Worm (Caenorhabditis elegans) whole organism, L1 larva: ENCODE results near the gene msh-5.

ENCODE experiments used
- C16A3.4 ChIP-seq: fragments of 150-350 bp; optimal IDR thresholded peaks from 2 replicates; lab custom pipeline; 2014; ENCODE audit warnings: missing biosample characterization, missing genetic modification characterization
- ama-1 ChIP-seq: fragments of 150-350 bp; optimal IDR thresholded peaks from 2 replicates; lab custom pipeline; 2014
- ceh-63 ChIP-seq: fragments of 200-800 bp; sonication (Bioruptor generic); optimal IDR thresholded peaks from 2 replicates; lab custom pipeline; 2018; ENCODE audit warnings: mild to moderate bottlenecking, missing genetic modification characterization, missing compliant biosample characterization
- ceh-8 ChIP-seq: fragments of 200-800 bp; sonication (Bioruptor generic); optimal IDR thresholded peaks from 2 replicates; lab custom pipeline; 2018; ENCODE audit warnings: mild to moderate bottlenecking, missing genetic modification characterization, moderate library complexity, missing compliant biosample characterization
- ceh-88 ChIP-seq: fragments of 200-800 bp; sonication (Bioruptor generic); IDR thresholded peaks from 2 replicates; pipeline ENCODE4 v1.3.6; 2022; ENCODE audit warnings: missing genetic modification characterization, missing compliant biosample characterization
- dpl-1 ChIP-seq, 3 experiments: fragments of 150-350 bp in 2 of 3; sonication (generic microtip) in 1 of 3; optimal IDR thresholded peaks; 2 replicates each; lab custom pipeline; 2014 to 2017; ENCODE audit warnings: missing biosample characterization in 3 of 3, missing genetic modification characterization in 3 of 3, missing genetic modification reagents in 3 of 3
- efl-1 ChIP-seq, 4 experiments: fragments of 150-350 bp; optimal IDR thresholded peaks in 3 of 4; peaks in 1 of 4; 1 replicate in 1 of 4; 2 replicates in 3 of 4; lab custom pipeline; 2014; ENCODE audit warnings: missing biosample characterization in 2 of 4, missing genetic modification characterization in 2 of 4, missing genetic modification reagents in 2 of 4
- elt-3 ChIP-seq, 6 experiments: fragments of 150-350 bp in 1 of 6; sonication (generic microtip); optimal IDR thresholded peaks; 2 replicates each; lab custom pipeline; 2017 to 2018; ENCODE audit warnings: missing biosample characterization in 6 of 6, missing genetic modification characterization in 6 of 6, inconsistent platforms in 1 of 6
- ets-5 ChIP-seq: fragments of 200-800 bp; sonication (Bioruptor generic); IDR thresholded peaks from 2 replicates; pipeline ENCODE4 v1.3.6; 2022; ENCODE audit warnings: missing genetic modification characterization, missing compliant biosample characterization
- fkh-4 ChIP-seq: sonication (generic microtip); optimal IDR thresholded peaks from 2 replicates; lab custom pipeline; 2016; ENCODE audit warnings: missing compliant biosample characterization, missing genetic modification characterization, borderline replicate concordance
- grh-1 ChIP-seq: fragments of 200-800 bp; sonication (Bioruptor generic); IDR thresholded peaks from 2 replicates; pipeline ENCODE4 v1.3.6; 2022; ENCODE audit warnings: missing genetic modification reagents, missing genetic modification characterization, missing compliant biosample characterization
- hlh-17 ChIP-seq: fragments of 200-800 bp; sonication (Bioruptor generic); optimal IDR thresholded peaks from 2 replicates; lab custom pipeline; 2018; ENCODE audit warnings: missing genetic modification characterization, mild to moderate bottlenecking, missing compliant biosample characterization, moderate library complexity, borderline replicate concordance
- hpl-2 ChIP-seq: fragments of 150-350 bp; optimal IDR thresholded peaks from 2 replicates; lab custom pipeline; 2014; ENCODE audit warnings: missing biosample characterization, missing genetic modification reagents, missing genetic modification characterization
- lin-14 ChIP-seq: fragments of 200-800 bp; sonication (Bioruptor generic); optimal IDR thresholded peaks from 2 replicates; lab custom pipeline; 2018; ENCODE audit warnings: mild to moderate bottlenecking, missing genetic modification characterization, moderate library complexity, missing compliant biosample characterization
- lin-15B ChIP-seq: fragments of 150-350 bp; sonication (generic microtip); optimal IDR thresholded peaks from 3 replicates; lab custom pipeline; 2014; ENCODE audit warnings: missing biosample characterization, missing genetic modification characterization
- lin-35 ChIP-seq, 2 experiments: fragments of 150-350 bp; optimal IDR thresholded peaks; 2 replicates each; lab custom pipeline; 2014; ENCODE audit warnings: missing biosample characterization in 2 of 2, missing genetic modification characterization in 2 of 2, missing genetic modification reagents in 2 of 2
- lsy-2 ChIP-seq, 2 experiments: fragments of 150-350 bp; optimal IDR thresholded peaks; 2 replicates each; lab custom pipeline; 2014; ENCODE audit warnings: missing biosample characterization in 2 of 2, missing genetic modification characterization in 2 of 2
- mab-9 ChIP-seq: fragments of 200-800 bp; sonication (Bioruptor generic); IDR thresholded peaks from 2 replicates; pipeline ENCODE4 v1.3.6; 2022; ENCODE audit warnings: missing genetic modification reagents, missing genetic modification characterization, missing compliant biosample characterization
- mdl-1 ChIP-seq, 2 experiments: fragments of 150-350 bp; optimal IDR thresholded peaks; 2 replicates each; lab custom pipeline; 2014 to 2017; ENCODE audit warnings: missing biosample characterization in 2 of 2, missing genetic modification characterization in 2 of 2, inconsistent platforms in 1 of 2
- mef-2 ChIP-seq: fragments of 150-350 bp; optimal IDR thresholded peaks from 2 replicates; lab custom pipeline; 2014; ENCODE audit warnings: missing biosample characterization, missing genetic modification characterization
- nhr-12 ChIP-seq: sonication (generic microtip); optimal IDR thresholded peaks from 2 replicates; lab custom pipeline; 2017; ENCODE audit warnings: missing biosample characterization, missing genetic modification characterization
- nhr-71 ChIP-seq: sonication (generic microtip); optimal IDR thresholded peaks from 2 replicates; lab custom pipeline; 2016; ENCODE audit warnings: mild to moderate bottlenecking, missing genetic modification characterization, moderate library complexity, missing compliant biosample characterization
- nhr-77 ChIP-seq: fragments of 150-350 bp; optimal IDR thresholded peaks from 2 replicates; lab custom pipeline; 2014; ENCODE audit warnings: missing biosample characterization, missing genetic modification characterization
- nhr-84 ChIP-seq: sonication (generic microtip); optimal IDR thresholded peaks from 2 replicates; lab custom pipeline; 2017; ENCODE audit warnings: missing biosample characterization, missing genetic modification characterization
- nhr-85 ChIP-seq: sonication (generic microtip); peaks from one replicate; lab custom pipeline; 2016; ENCODE audit warnings: missing genetic modification characterization, inconsistent platforms, missing compliant biosample characterization
- pag-3 ChIP-seq: sonication (generic microtip); optimal IDR thresholded peaks from 2 replicates; lab custom pipeline; 2017; ENCODE audit warnings: missing genetic modification characterization, mild to moderate bottlenecking, missing compliant biosample characterization, antibody characterized with exemption, borderline replicate concordance; ENCODE audit not compliant: insufficient read depth
- pax-3 ChIP-seq: fragments of 200-800 bp; sonication (Bioruptor generic); optimal IDR thresholded peaks from 2 replicates; lab custom pipeline; 2018; ENCODE audit warnings: mild to moderate bottlenecking, missing genetic modification characterization, moderate library complexity, missing compliant biosample characterization
- rnt-1 ChIP-seq: sonication (generic microtip); optimal IDR thresholded peaks from 2 replicates; lab custom pipeline; 2016; ENCODE audit warnings: mild to moderate bottlenecking, missing genetic modification characterization, moderate library complexity, missing compliant biosample characterization
- snu-23 ChIP-seq: sonication (generic microtip); optimal IDR thresholded peaks from 2 replicates; lab custom pipeline; 2016; ENCODE audit warnings: missing genetic modification characterization, missing compliant biosample characterization
- sup-37 ChIP-seq: fragments of 200-800 bp; sonication (Bioruptor generic); optimal IDR thresholded peaks from 2 replicates; lab custom pipeline; 2018; ENCODE audit warnings: mild to moderate bottlenecking, missing genetic modification characterization, missing compliant biosample characterization
- swsn-7 ChIP-seq: sonication (generic microtip); optimal IDR thresholded peaks from 2 replicates; lab custom pipeline; 2016; ENCODE audit warnings: missing genetic modification characterization, missing compliant biosample characterization
- tbx-2 ChIP-seq: sonication (generic microtip); optimal IDR thresholded peaks from 2 replicates; lab custom pipeline; 2016; ENCODE audit warnings: missing genetic modification characterization, missing compliant biosample characterization
- tlp-1 ChIP-seq: fragments of 150-350 bp; optimal IDR thresholded peaks from 2 replicates; lab custom pipeline; 2014; ENCODE audit warnings: missing biosample characterization, missing genetic modification characterization
- unc-130 ChIP-seq: fragments of 150-350 bp; optimal IDR thresholded peaks from 2 replicates; lab custom pipeline; 2017; ENCODE audit warnings: missing biosample characterization, missing genetic modification characterization, inconsistent platforms
- unc-98 ChIP-seq: fragments of 200-800 bp; sonication (Bioruptor generic); IDR thresholded peaks from 2 replicates; pipeline ENCODE4 v1.3.6; 2022; ENCODE audit warnings: missing genetic modification characterization, missing compliant biosample characterization
- vab-15 ChIP-seq: sonication (generic microtip); optimal IDR thresholded peaks from 2 replicates; lab custom pipeline; 2017; ENCODE audit warnings: missing genotype, mild to moderate bottlenecking, missing genetic modification characterization, missing compliant biosample characterization
- xbp-1 ChIP-seq: sonication (generic microtip); optimal IDR thresholded peaks from 2 replicates; lab custom pipeline; 2016; ENCODE audit warnings: missing genetic modification characterization, missing compliant biosample characterization
- ztf-4 ChIP-seq: fragments of 150-350 bp; optimal IDR thresholded peaks from 2 replicates; lab custom pipeline; 2014; ENCODE audit warnings: missing biosample characterization, missing genetic modification characterization

msh-5 gene

ce11 chrIV:13154391-13155283 lies at the start of gene msh-5, which contains the start of gene crld-1:
Gene msh-5, plus strand, starts transcription at chrIV:13155233.
Gene crld-1, minus strand, starts transcription at chrIV:13154441.
- no peak for TF ChIP-seq lin-14 (GFP tag; lab: Kevin White, UChicago)
- TF ChIP-seq efl-1 (optimal IDR thresholded peaks at IDR 0.05; lab: Kevin White, UChicago), result peak; percentile 29 to 36
- peak in 1 of 2 experiments; percentile 81 for TF ChIP-seq efl-1 (GFP tag; optimal IDR thresholded peaks at IDR 0.05 in 1 of 2; lab: Kevin White, UChicago)
- TF ChIP-seq hpl-2 (GFP tag; lab: Kevin White, UChicago), result no peak
- no peak for TF ChIP-seq ceh-8 (GFP tag; lab: Kevin White, UChicago)
- no peak for TF ChIP-seq mab-9 (GFP tag; lab: Robert Waterston, UW)
- peak; percentile 24 for TF ChIP-seq nhr-85 (tag; lab: Kevin White, UChicago)
- no peak for TF ChIP-seq ztf-4 (tag; lab: Kevin White, UChicago)
- TF ChIP-seq ceh-88 (GFP tag; lab: Robert Waterston, UW), result no peak
- no peak for TF ChIP-seq grh-1 (GFP tag; lab: Robert Waterston, UW)
- no peak for TF ChIP-seq nhr-71 (tag; lab: Kevin White, UChicago)
- no peak for TF ChIP-seq lin-15B (tag; lab: Kevin White, UChicago)
- no peak for TF ChIP-seq pag-3 (tag; lab: Kevin White, UChicago)
- no peak for TF ChIP-seq tlp-1 (tag; lab: Kevin White, UChicago)
- no peak for TF ChIP-seq nhr-84 (tag; lab: Kevin White, UChicago)
- TF ChIP-seq lin-35 (GFP tag; optimal IDR thresholded peaks at IDR 0.05; lab: Kevin White, UChicago), result peak in 1 of 2 experiments; percentile 21
- TF ChIP-seq unc-98 (GFP tag; lab: Robert Waterston, UW), result no peak
- TF ChIP-seq swsn-7 (tag; lab: Kevin White, UChicago), result no peak
- TF ChIP-seq snu-23 (GFP tag; lab: Kevin White, UChicago), result no peak
- TF ChIP-seq mdl-1 (tag; optimal IDR thresholded peaks at IDR 0.05; lab: Kevin White, UChicago), result no peak
- no peak for TF ChIP-seq ets-5 (GFP tag; lab: Robert Waterston, UW)
- peak in 1 of 3 experiments; percentile 12 for TF ChIP-seq dpl-1 (GFP tag; optimal IDR thresholded peaks at IDR 0.05; lab: Kevin White, UChicago)
- TF ChIP-seq elt-3 (tag; optimal IDR thresholded peaks at IDR 0.05; lab: Kevin White, UChicago), result no peak
- TF ChIP-seq nhr-77 (tag; lab: Kevin White, UChicago), result no peak
- no peak for TF ChIP-seq lsy-2 (tag; optimal IDR thresholded peaks at IDR 0.05; lab: Kevin White, UChicago)
- no peak for TF ChIP-seq xbp-1 (tag; lab: Kevin White, UChicago)
- TF ChIP-seq rnt-1, result no peak
- TF ChIP-seq tbx-2, result no peak
- TF ChIP-seq fkh-4 (tag; lab: Kevin White, UChicago), result no peak
- no peak for TF ChIP-seq nhr-12 (tag; lab: Kevin White, UChicago)
- no peak for TF ChIP-seq sup-37
- no peak for TF ChIP-seq ama-1
- TF ChIP-seq mef-2 (tag; lab: Kevin White, UChicago), result no peak
- no peak for TF ChIP-seq pax-3 (tag; lab: Kevin White, UChicago)
- TF ChIP-seq C16A3.4 (tag; lab: Kevin White, UChicago), result no peak
- TF ChIP-seq, all 84 proteins: peak for 4

DNA sequence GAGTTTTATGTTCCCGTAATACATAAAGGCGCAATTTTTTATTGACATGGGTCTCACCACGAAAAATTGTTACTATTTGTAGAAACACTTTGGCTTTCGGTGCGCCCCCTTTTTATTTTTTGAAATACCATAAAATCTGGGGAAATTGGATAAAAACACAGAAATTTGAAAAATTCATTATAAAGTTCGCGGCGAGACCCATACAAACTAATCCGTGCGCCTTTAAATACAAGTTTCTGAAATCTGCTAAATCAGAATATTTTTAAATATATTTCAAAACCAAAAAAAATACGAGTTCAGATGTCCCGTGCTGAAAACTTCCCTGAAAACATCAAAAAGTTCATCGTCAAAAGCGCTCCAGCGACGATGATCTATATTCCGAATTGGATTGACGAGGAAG lies 47.7 kb upstream of the msh-5 start, which contains the start of gene B0564.2:
TSS of gene B0564.2 (plus strand) at position 301 of the 400 bp plus-strand sequence.
- TF ChIP-seq mab-9 (GFP tag; lab: Robert Waterston, UW), result no peak
- TF ChIP-seq rnt-1, result no peak
- TF ChIP-seq lin-15B (tag; lab: Kevin White, UChicago), result no peak
- no peak for TF ChIP-seq nhr-12 (tag; lab: Kevin White, UChicago)
- TF ChIP-seq pag-3 (tag; lab: Kevin White, UChicago), result no peak
- no peak for TF ChIP-seq unc-130 (tag; lab: Kevin White, UChicago)
- no peak for TF ChIP-seq ceh-63 (GFP tag; lab: Kevin White, UChicago)
- no peak for TF ChIP-seq vab-15 (tag; lab: Kevin White, UChicago)
- no peak for TF ChIP-seq hlh-17 (GFP tag; lab: Kevin White, UChicago)
